Fruit fly (Drosophila melanogaster) whole organism, embryonic: ENCODE measurements around the gene CG4972.

ENCODE experiments used
- Atf-2 ChIP-seq: fragments of 200-800 bp; sonication (Bioruptor generic); optimal IDR thresholded peaks from 2 replicates; lab custom pipeline; 2016; ENCODE audit warnings: missing biosample characterization, missing genetic modification characterization
- BEAF-32 ChIP-seq: fragments of 200-800 bp; sonication (Bioruptor generic); optimal IDR thresholded peaks from 3 replicates; lab custom pipeline; 2017; ENCODE audit warnings: missing biosample characterization, missing genetic modification characterization, mild to moderate bottlenecking, moderate library complexity, missing genetic modification reagents
- Bgb ChIP-seq: fragments of 200-800 bp; sonication (Bioruptor generic); IDR thresholded peaks from 2 replicates; pipeline ENCODE4 v1.3.6; 2022; ENCODE audit warnings: missing biosample characterization, missing genetic modification characterization; ENCODE audit not compliant: partially characterized antibody
- CG11696 ChIP-seq: fragments of 200-800 bp; sonication (Bioruptor generic); IDR thresholded peaks from 2 replicates; pipeline ENCODE4 v1.3.6; 2022; ENCODE audit warnings: missing biosample characterization, missing genetic modification characterization
- CG12071 ChIP-seq: fragments of 200-800 bp; sonication (Bioruptor generic); optimal IDR thresholded peaks from 3 replicates; lab custom pipeline; 2018; ENCODE audit warnings: missing biosample characterization, mild to moderate bottlenecking, missing genetic modification characterization
- CG12659 ChIP-seq: fragments of 200-800 bp; sonication (Bioruptor generic); optimal IDR thresholded peaks from 3 replicates; lab custom pipeline; 2017; ENCODE audit warnings: mild to moderate bottlenecking, missing biosample characterization, missing genetic modification reagents, missing genetic modification characterization
- CG12769 ChIP-seq: fragments of 200-800 bp; sonication (Bioruptor generic); optimal IDR thresholded peaks from 2 replicates; lab custom pipeline; 2019; ENCODE audit warnings: missing biosample characterization, mild to moderate bottlenecking, missing genetic modification characterization, moderate library complexity
- CG15601 ChIP-seq: fragments of 200-800 bp; sonication (Bioruptor generic); optimal IDR thresholded peaks from 3 replicates; lab custom pipeline; 2019; ENCODE audit warnings: missing biosample characterization, mild to moderate bottlenecking, missing genetic modification characterization, moderate library complexity
- CG1603 ChIP-seq: fragments of 200-800 bp; sonication (Bioruptor generic); optimal IDR thresholded peaks from 2 replicates; lab custom pipeline; 2019; ENCODE audit warnings: missing biosample characterization, mild to moderate bottlenecking, missing genetic modification characterization, moderate library complexity
- CG16813 ChIP-seq: fragments of 200-800 bp; sonication (Bioruptor generic); IDR thresholded peaks from 3 replicates; pipeline ENCODE4 v1.3.6; 2022; ENCODE audit warnings: missing biosample characterization, missing genetic modification characterization; ENCODE audit not compliant: partially characterized antibody
- CG18619 ChIP-seq: fragments of 200-800 bp; sonication (Bioruptor generic); optimal IDR thresholded peaks from 3 replicates; lab custom pipeline; 2017; ENCODE audit warnings: missing biosample characterization, mild to moderate bottlenecking, missing genetic modification characterization
- CG31365 ChIP-seq: fragments of 200-800 bp; sonication (Bioruptor generic); optimal IDR thresholded peaks from 2 replicates; lab custom pipeline; 2018; ENCODE audit warnings: missing biosample characterization, mild to moderate bottlenecking, missing genetic modification characterization
- CG3995 ChIP-seq: fragments of 200-800 bp; sonication (Bioruptor generic); optimal IDR thresholded peaks from 3 replicates; lab custom pipeline; 2016; ENCODE audit warnings: missing biosample characterization, missing genetic modification characterization
- CG43689 ChIP-seq: fragments of 200-800 bp; sonication (Bioruptor generic); IDR thresholded peaks from 2 replicates; pipeline ENCODE4 v1.3.6; 2022; ENCODE audit warnings: missing biosample characterization, missing genetic modification characterization
- CG4854 ChIP-seq: fragments of 200-800 bp; sonication (Bioruptor generic); optimal IDR thresholded peaks from 2 replicates; lab custom pipeline; 2016; ENCODE audit warnings: missing biosample characterization, missing genetic modification characterization, inconsistent platforms
- CG6813 ChIP-seq: fragments of 200-800 bp; sonication (Bioruptor generic); optimal IDR thresholded peaks from 2 replicates; lab custom pipeline; 2017; ENCODE audit warnings: missing biosample characterization, missing genetic modification characterization, mild to moderate bottlenecking, moderate library complexity, missing genetic modification reagents
- CG8089 ChIP-seq: fragments of 200-800 bp; sonication (Bioruptor generic); optimal IDR thresholded peaks from 3 replicates; lab custom pipeline; 2016; ENCODE audit warnings: missing biosample characterization, missing genetic modification characterization
- CG8944 ChIP-seq: fragments of 200-800 bp; sonication (Bioruptor generic); optimal IDR thresholded peaks from 3 replicates; lab custom pipeline; 2016; ENCODE audit warnings: missing biosample characterization, missing genetic modification characterization
- CG9215 ChIP-seq: fragments of 200-800 bp; sonication (Bioruptor generic); IDR thresholded peaks from 2 replicates; pipeline ENCODE4 v1.3.6; 2022; ENCODE audit warnings: missing biosample characterization, missing genetic modification characterization
- CG9817 ChIP-seq: fragments of 200-800 bp; sonication (Bioruptor generic); optimal IDR thresholded peaks from 2 replicates; lab custom pipeline; 2018; ENCODE audit warnings: missing biosample characterization, mild to moderate bottlenecking, missing genetic modification characterization, moderate library complexity
- Dek ChIP-seq: fragments of 200-800 bp; sonication (Bioruptor generic); optimal IDR thresholded peaks from 3 replicates; lab custom pipeline; 2019; ENCODE audit warnings: missing biosample characterization, mild to moderate bottlenecking, missing genetic modification characterization, moderate library complexity
- Dref ChIP-seq: fragments of 200-800 bp; sonication (Bioruptor generic); IDR thresholded peaks from 2 replicates; pipeline ENCODE4 v1.3.6; 2022; ENCODE audit warnings: missing biosample characterization, missing genetic modification characterization
- E2f1 ChIP-seq: fragments of 200-800 bp; sonication (Bioruptor generic); IDR thresholded peaks from 2 replicates; pipeline ENCODE4 v1.3.6; 2022; ENCODE audit warnings: missing biosample characterization, missing genetic modification characterization
- GATAe ChIP-seq: fragments of 200-800 bp; sonication (Bioruptor generic); conservative IDR thresholded peaks from 2 replicates; pipeline ENCODE4 v1.3.6; 2022; ENCODE audit warnings: missing biosample characterization, missing genetic modification characterization
- HmgZ ChIP-seq: fragments of 200-800 bp; sonication (Bioruptor generic); optimal IDR thresholded peaks from 2 replicates; lab custom pipeline; 2018; ENCODE audit warnings: missing biosample characterization, mild to moderate bottlenecking, missing genetic modification characterization
- Hsf ChIP-seq: fragments of 200-800 bp; sonication (Bioruptor generic); optimal IDR thresholded peaks from 3 replicates; lab custom pipeline; 2016; ENCODE audit warnings: missing biosample characterization, missing genetic modification characterization
- Lim3 ChIP-seq: fragments of 200-800 bp; sonication (Bioruptor generic); IDR thresholded peaks from 2 replicates; pipeline ENCODE4 v1.3.6; 2022; ENCODE audit warnings: missing biosample characterization, missing genetic modification characterization
- Mad ChIP-seq: fragments of 200-800 bp; sonication (Bioruptor generic); optimal IDR thresholded peaks from 2 replicates; lab custom pipeline; 2016; ENCODE audit warnings: missing biosample characterization, missing genetic modification characterization
- Mrtf ChIP-seq: fragments of 200-800 bp; sonication (Bioruptor generic); IDR thresholded peaks from 3 replicates; pipeline ENCODE4 v1.3.6; 2022; ENCODE audit warnings: missing biosample characterization, missing genetic modification characterization
- Poxn ChIP-seq: fragments of 200-800 bp; sonication (Bioruptor generic); IDR thresholded peaks from 2 replicates; pipeline ENCODE4 v1.3.6; 2022; ENCODE audit warnings: missing biosample characterization, missing genetic modification characterization
- Scr ChIP-seq: fragments of 200-800 bp; sonication (Bioruptor generic); IDR thresholded peaks from 2 replicates; pipeline ENCODE4 v1.3.6; 2022; ENCODE audit warnings: missing biosample characterization, missing genetic modification characterization; ENCODE audit not compliant: partially characterized antibody
- Sry-δ ChIP-seq: fragments of 200-800 bp; sonication (Bioruptor generic); optimal IDR thresholded peaks from 2 replicates; lab custom pipeline; 2016; ENCODE audit warnings: missing biosample characterization, missing genetic modification characterization
- Trl ChIP-seq, 3 experiments: fragments of >200 bp in 2 of 3; fragments of 200-800 bp in 1 of 3; sonication (Bioruptor generic) in 1 of 3; optimal IDR thresholded peaks; 2 replicates in 1 of 3; 3 replicates in 2 of 3; lab custom pipeline; 2016 to 2017; ENCODE audit warnings: missing biosample characterization in 1 of 3, missing genetic modification characterization in 1 of 3
- amos ChIP-seq: fragments of 200-800 bp; sonication (Bioruptor generic); IDR thresholded peaks from 2 replicates; pipeline ENCODE4 v1.3.6; 2022; ENCODE audit warnings: missing biosample characterization, missing genetic modification characterization; ENCODE audit not compliant: partially characterized antibody
- cato ChIP-seq: fragments of 200-800 bp; sonication (Bioruptor generic); optimal IDR thresholded peaks from 2 replicates; lab custom pipeline; 2016; ENCODE audit warnings: missing biosample characterization, missing genetic modification characterization, borderline replicate concordance
- chinmo ChIP-seq: fragments of 200-800 bp; sonication (Bioruptor generic); IDR thresholded peaks from 4 replicates; pipeline ENCODE4 v1.3.6; 2022; ENCODE audit warnings: missing biosample characterization, missing genetic modification characterization; ENCODE audit not compliant: partially characterized antibody
- crol ChIP-seq: fragments of 200-800 bp; sonication (Bioruptor generic); IDR thresholded peaks from 2 replicates; pipeline ENCODE4 v1.3.6; 2022; ENCODE audit warnings: missing biosample characterization, missing genetic modification characterization
- dan ChIP-seq: fragments of 200-800 bp; sonication (Bioruptor generic); IDR thresholded peaks from 2 replicates; pipeline ENCODE4 v1.3.6; 2022; ENCODE audit warnings: missing biosample characterization, missing genetic modification characterization
- eve ChIP-seq, 2 experiments: fragments of >200 bp; optimal IDR thresholded peaks; 2 replicates each; lab custom pipeline; 2017; ENCODE audit warnings: missing biosample characterization in 2 of 2, missing genetic modification characterization in 2 of 2
- grn ChIP-seq: fragments of 200-800 bp; sonication (Bioruptor generic); optimal IDR thresholded peaks from 3 replicates; lab custom pipeline; 2017; ENCODE audit warnings: missing biosample characterization, missing genetic modification characterization
- gt ChIP-seq: fragments of 200-800 bp; sonication (Bioruptor generic); IDR thresholded peaks from 2 replicates; pipeline ENCODE4 v1.3.6; 2022; ENCODE audit warnings: missing biosample characterization, missing genetic modification characterization
- ham ChIP-seq: fragments of 200-800 bp; sonication (Bioruptor generic); IDR thresholded peaks from 2 replicates; pipeline ENCODE4 v1.3.6; 2022; ENCODE audit warnings: missing biosample characterization, missing genetic modification characterization
- kay ChIP-seq: fragments of 200-800 bp; sonication (Bioruptor generic); optimal IDR thresholded peaks from 2 replicates; lab custom pipeline; 2016; ENCODE audit warnings: missing biosample characterization, missing genetic modification characterization
- maf-S ChIP-seq: fragments of 200-800 bp; sonication (Bioruptor generic); optimal IDR thresholded peaks from 2 replicates; lab custom pipeline; 2016; ENCODE audit warnings: missing biosample characterization, missing genetic modification characterization
- nau ChIP-seq: fragments of 200-800 bp; sonication (Bioruptor generic); optimal IDR thresholded peaks from 3 replicates; lab custom pipeline; 2017; ENCODE audit warnings: missing biosample characterization, mild to moderate bottlenecking, missing genetic modification characterization, missing genetic modification reagents
- otp ChIP-seq: fragments of 200-800 bp; sonication (Bioruptor generic); IDR thresholded peaks from 3 replicates; pipeline ENCODE4, ENCODE4 v1.3.6; 2022; ENCODE audit warnings: missing biosample characterization, missing genetic modification characterization
- pzg ChIP-seq: fragments of 200-800 bp; sonication (Bioruptor generic); optimal IDR thresholded peaks from 3 replicates; lab custom pipeline; 2018; ENCODE audit warnings: missing biosample characterization, mild to moderate bottlenecking, missing genetic modification characterization, moderate library complexity
- sug ChIP-seq: fragments of 200-800 bp; optimal IDR thresholded peaks from 2 replicates; lab custom pipeline; 2019; ENCODE audit warnings: missing biosample characterization, mild to moderate bottlenecking, missing genetic modification characterization, moderate library complexity
- tap ChIP-seq: fragments of 200-800 bp; optimal IDR thresholded peaks from 3 replicates; lab custom pipeline; 2019; ENCODE audit warnings: missing biosample characterization, mild to moderate bottlenecking, missing genetic modification characterization, moderate library complexity
- tin ChIP-seq: fragments of 200-800 bp; sonication (Bioruptor generic); optimal IDR thresholded peaks from 3 replicates; lab custom pipeline; 2016; ENCODE audit warnings: missing biosample characterization, missing genetic modification characterization

Gene CG4972

DNA sequence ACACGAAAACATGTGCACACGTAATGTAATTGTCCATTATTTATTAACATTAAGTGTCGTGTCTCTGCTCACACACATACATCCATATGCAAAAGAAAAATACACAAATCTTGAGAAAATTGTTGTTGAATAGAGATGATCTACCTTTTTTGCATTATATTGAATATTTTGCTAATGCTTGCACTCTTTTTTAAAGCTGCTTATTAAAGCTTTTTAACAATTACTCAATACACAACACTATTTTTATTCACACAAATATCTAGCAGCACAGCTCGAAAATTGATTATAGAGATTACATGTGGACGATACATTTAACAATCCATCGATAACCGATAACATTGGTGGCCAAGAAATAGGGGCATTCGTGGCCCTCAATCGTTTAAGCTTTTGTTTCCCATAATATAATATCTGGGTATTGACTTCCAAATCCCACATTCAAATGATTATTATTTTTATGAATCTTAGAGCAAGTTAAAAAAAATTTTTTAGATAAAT lies 22.5 kb upstream of the CG4972 start, which contains the start of gene Ufd4 (continued):
- TF ChIP-seq CG3995 (GFP tag; lab: Kevin White, UChicago) (peak; percentile 49), CG12659 (GFP tag; lab: Kevin White, UChicago) (peak; percentile 79), tap (tag; lab: Kevin White, UChicago) (no peak), CG9215 (GFP tag; lab: Robert Waterston, UW) (no peak), HmgZ (tag; lab: Kevin White, UChicago) (peak; percentile 64), nau (GFP tag; lab: Kevin White, UChicago) (no peak), Hsf (GFP tag; lab: Kevin White, UChicago) (no peak), E2f1 (GFP tag; lab: Robert Waterston, UW) (peak; percentile 64; the same call in 1 of the 2 replicates), dan (no peak), amos (no peak; the same call in 1 of the 2 replicates), CG1603 (tag; lab: Kevin White, UChicago) (no peak), crol (GFP tag; lab: Robert Waterston, UW) (no peak), Trl (optimal IDR thresholded peaks at IDR 0.05; lab: Kevin White, UChicago) (no peak), Trl (GFP tag; optimal IDR thresholded peaks at IDR 0.05; lab: Kevin White, UChicago) (peak; percentile 69), CG4854 (peak; percentile 35), otp (GFP tag; lab: Robert Waterston, UW) (no peak), grn (GFP tag; lab: Kevin White, UChicago) (no peak), eve (GFP tag; optimal IDR thresholded peaks at IDR 0.05; lab: Kevin White, UChicago) (no peak), tin (peak; percentile 68), CG11696 (peak; percentile 40; the same call in 1 of the 2 replicates), Atf-2 (GFP tag; lab: Kevin White, UChicago) (peak; percentile 27), Poxn (GFP tag; lab: Robert Waterston, UW) (no peak), Mrtf (GFP tag; lab: Robert Waterston, UW) (no peak; the same call in 2 of the 3 replicates), CG43689 (GFP tag; lab: Robert Waterston, UW) (no peak), sug (tag; lab: Kevin White, UChicago) (no peak), CG6813 (GFP tag; lab: Kevin White, UChicago) (no peak), GATAe (no peak), Scr (GFP tag; lab: Robert Waterston, UW) (peak; percentile 55), CG16813 (peak; percentile 40; the same call in 2 of the 3 replicates), ham (no peak), CG9817 (tag; lab: Kevin White, UChicago) (no peak), Dref (peak; percentile 81), gt (GFP tag; lab: Robert Waterston, UW) (no peak), BEAF-32 (peak; percentile 55), CG12769 (no peak), Bgb (peak; percentile 32; the same call in 1 of the 2 replicates), Dek (no peak), pzg (GFP tag; lab: Kevin White, UChicago) (peak; percentile 62), CG12071 (GFP tag; lab: Kevin White, UChicago) (no peak), CG8089 (GFP tag; lab: Kevin White, UChicago) (peak; percentile 14), cato (GFP tag; lab: Kevin White, UChicago) (no peak), Mad (peak; percentile 13), Sry-δ (peak; percentile 87), CG15601 (tag; lab: Kevin White, UChicago) (no peak), CG18619 (GFP tag; lab: Kevin White, UChicago) (peak; percentile 19), Lim3 (no peak), CG31365 (tag; lab: Kevin White, UChicago) (no peak), chinmo (GFP tag; lab: Robert Waterston, UW) (no peak), maf-S (peak; percentile 54), CG8944 (GFP tag; lab: Kevin White, UChicago) (peak; percentile 3), kay (GFP tag; lab: Kevin White, UChicago) (no peak)
